Worm (Caenorhabditis elegans): ENCODE results near the gene abu-9.

- no peak for TF ChIP-seq W03F9.2 (tag; optimal IDR thresholded peaks at IDR 0.05)
- TF ChIP-seq him-1 (tag; optimal IDR thresholded peaks at IDR 0.05), result no peak
- no peak for TF ChIP-seq dao-5 (tag; optimal IDR thresholded peaks at IDR 0.05)
These were observed 4.5 kb downstream of the abu-9 start, which contains the start of gene R09F10.8 for ce11 chrX:8326394-8326793.

All from whole organism, L4/young adult.